Worm (Caenorhabditis elegans) whole organism, L1 larva: ENCODE measurements around the gene sel-11.
A peak's percentile ranks its signal among the peaks of the same experiment; 100 is the strongest.

ENCODE experiments used
- C04F5.9 ChIP-seq: sonication (generic microtip); optimal IDR thresholded peaks from 2 replicates; lab custom pipeline; 2016; ENCODE audit warnings: missing genetic modification characterization, missing compliant biosample characterization
- C34B4.2 ChIP-seq: sonication (generic microtip); optimal IDR thresholded peaks from 2 replicates; lab custom pipeline; 2017; ENCODE audit warnings: mild to moderate bottlenecking, missing genetic modification characterization, missing compliant biosample characterization
- F16B12.6 ChIP-seq: fragments of 150-350 bp; optimal IDR thresholded peaks from 2 replicates; lab custom pipeline; 2014; ENCODE audit warnings: missing biosample characterization, missing genetic modification characterization
- Y116A8C.19 ChIP-seq: sonication (generic microtip); optimal IDR thresholded peaks from 2 replicates; lab custom pipeline; 2016; ENCODE audit warnings: missing compliant biosample characterization, missing genetic modification characterization, borderline replicate concordance
- aly-2 ChIP-seq: fragments of 150-350 bp; optimal IDR thresholded peaks from 2 replicates; lab custom pipeline; 2014; ENCODE audit warnings: missing biosample characterization, missing genetic modification characterization
- blmp-1 ChIP-seq: fragments of 150-350 bp; optimal IDR thresholded peaks from 2 replicates; lab custom pipeline; 2014; ENCODE audit warnings: missing biosample characterization, missing genetic modification characterization
- ceh-63 ChIP-seq: fragments of 200-800 bp; sonication (Bioruptor generic); optimal IDR thresholded peaks from 2 replicates; lab custom pipeline; 2018; ENCODE audit warnings: mild to moderate bottlenecking, missing genetic modification characterization, missing compliant biosample characterization
- ceh-82 ChIP-seq, 3 experiments: fragments of 150-350 bp in 1 of 3; sonication (generic microtip) in 2 of 3; optimal IDR thresholded peaks; 2 replicates each; lab custom pipeline; 2014 to 2017; ENCODE audit warnings: missing biosample characterization in 3 of 3, missing genetic modification characterization in 3 of 3
- ceh-90 ChIP-seq: sonication (generic microtip); optimal IDR thresholded peaks from 2 replicates; lab custom pipeline; 2016; ENCODE audit warnings: missing genetic modification characterization, missing compliant biosample characterization
- ces-1 ChIP-seq: fragments of 150-350 bp; optimal IDR thresholded peaks from 2 replicates; lab custom pipeline; 2014; ENCODE audit warnings: missing biosample characterization, missing genetic modification reagents, missing genetic modification characterization
- dpl-1 ChIP-seq, 3 experiments: fragments of 150-350 bp in 2 of 3; sonication (generic microtip) in 1 of 3; optimal IDR thresholded peaks; 2 replicates each; lab custom pipeline; 2014 to 2017; ENCODE audit warnings: missing biosample characterization in 3 of 3, missing genetic modification characterization in 3 of 3, missing genetic modification reagents in 3 of 3
- efl-3 ChIP-seq: fragments of 200-800 bp; sonication (Bioruptor generic); optimal IDR thresholded peaks from 2 replicates; lab custom pipeline; 2018; ENCODE audit warnings: mild to moderate bottlenecking, missing genetic modification characterization, missing compliant biosample characterization
- egl-13 ChIP-seq: sonication (generic microtip); optimal IDR thresholded peaks from 2 replicates; lab custom pipeline; 2016; ENCODE audit warnings: missing genotype, missing genetic modification reagents, missing genetic modification characterization, missing compliant biosample characterization
- elt-3 ChIP-seq, 6 experiments: fragments of 150-350 bp in 1 of 6; sonication (generic microtip); optimal IDR thresholded peaks; 2 replicates each; lab custom pipeline; 2017 to 2018; ENCODE audit warnings: missing biosample characterization in 6 of 6, missing genetic modification characterization in 6 of 6, inconsistent platforms in 1 of 6
- fkh-8 ChIP-seq: sonication (generic microtip); optimal IDR thresholded peaks from 2 replicates; lab custom pipeline; 2016; ENCODE audit warnings: mild to moderate bottlenecking, missing genetic modification characterization, missing compliant biosample characterization
- fos-1 ChIP-seq: fragments of 150-350 bp; optimal IDR thresholded peaks from 2 replicates; lab custom pipeline; 2014; ENCODE audit warnings: missing biosample characterization, missing genetic modification characterization
- grh-1 ChIP-seq: fragments of 200-800 bp; sonication (Bioruptor generic); IDR thresholded peaks from 2 replicates; pipeline ENCODE4 v1.3.6; 2022; ENCODE audit warnings: missing genetic modification reagents, missing genetic modification characterization, missing compliant biosample characterization
- hlh-4 ChIP-seq: sonication (generic microtip); optimal IDR thresholded peaks from 2 replicates; lab custom pipeline; 2016; ENCODE audit warnings: mild to moderate bottlenecking, missing genetic modification characterization, missing compliant biosample characterization
- irx-1 ChIP-seq: sonication (generic microtip); optimal IDR thresholded peaks from 2 replicates; lab custom pipeline; 2016; ENCODE audit warnings: missing genetic modification characterization, missing compliant biosample characterization
- jun-1 ChIP-seq: fragments of 150-350 bp; optimal IDR thresholded peaks from 2 replicates; lab custom pipeline; 2014; ENCODE audit warnings: missing biosample characterization, missing genetic modification reagents, missing genetic modification characterization
- lin-14 ChIP-seq: fragments of 200-800 bp; sonication (Bioruptor generic); optimal IDR thresholded peaks from 2 replicates; lab custom pipeline; 2018; ENCODE audit warnings: mild to moderate bottlenecking, missing genetic modification characterization, moderate library complexity, missing compliant biosample characterization
- lin-15B ChIP-seq: fragments of 150-350 bp; sonication (generic microtip); optimal IDR thresholded peaks from 3 replicates; lab custom pipeline; 2014; ENCODE audit warnings: missing biosample characterization, missing genetic modification characterization
- lin-35 ChIP-seq, 2 experiments: fragments of 150-350 bp; optimal IDR thresholded peaks; 2 replicates each; lab custom pipeline; 2014; ENCODE audit warnings: missing biosample characterization in 2 of 2, missing genetic modification characterization in 2 of 2, missing genetic modification reagents in 2 of 2
- lin-39 ChIP-seq: fragments of 150-350 bp; optimal IDR thresholded peaks from 2 replicates; lab custom pipeline; 2014; ENCODE audit warnings: missing biosample characterization, missing genetic modification reagents, missing genetic modification characterization
- lsy-2 ChIP-seq, 2 experiments: fragments of 150-350 bp; optimal IDR thresholded peaks; 2 replicates each; lab custom pipeline; 2014; ENCODE audit warnings: missing biosample characterization in 2 of 2, missing genetic modification characterization in 2 of 2
- mab-9 ChIP-seq: fragments of 200-800 bp; sonication (Bioruptor generic); IDR thresholded peaks from 2 replicates; pipeline ENCODE4 v1.3.6; 2022; ENCODE audit warnings: missing genetic modification reagents, missing genetic modification characterization, missing compliant biosample characterization
- mdl-1 ChIP-seq, 2 experiments: fragments of 150-350 bp; optimal IDR thresholded peaks; 2 replicates each; lab custom pipeline; 2014 to 2017; ENCODE audit warnings: missing biosample characterization in 2 of 2, missing genetic modification characterization in 2 of 2, inconsistent platforms in 1 of 2
- mef-2 ChIP-seq: fragments of 150-350 bp; optimal IDR thresholded peaks from 2 replicates; lab custom pipeline; 2014; ENCODE audit warnings: missing biosample characterization, missing genetic modification characterization
- mep-1 ChIP-seq: fragments of 150-350 bp; optimal IDR thresholded peaks from 2 replicates; lab custom pipeline; 2014; ENCODE audit warnings: missing biosample characterization, missing genetic modification characterization
- nhr-19 ChIP-seq: fragments of 200-800 bp; sonication (Bioruptor generic); conservative IDR thresholded peaks from 2 replicates; pipeline ENCODE4 v1.3.6; 2022; ENCODE audit warnings: missing genetic modification characterization, missing compliant biosample characterization
- nhr-20 ChIP-seq: sonication (generic microtip); optimal IDR thresholded peaks from 2 replicates; lab custom pipeline; 2016; ENCODE audit warnings: mild to moderate bottlenecking, missing genetic modification characterization, missing compliant biosample characterization
- nhr-71 ChIP-seq: sonication (generic microtip); optimal IDR thresholded peaks from 2 replicates; lab custom pipeline; 2016; ENCODE audit warnings: mild to moderate bottlenecking, missing genetic modification characterization, moderate library complexity, missing compliant biosample characterization
- nhr-85 ChIP-seq: sonication (generic microtip); peaks from one replicate; lab custom pipeline; 2016; ENCODE audit warnings: missing genetic modification characterization, inconsistent platforms, missing compliant biosample characterization
- pag-3 ChIP-seq: sonication (generic microtip); optimal IDR thresholded peaks from 2 replicates; lab custom pipeline; 2017; ENCODE audit warnings: missing genetic modification characterization, mild to moderate bottlenecking, missing compliant biosample characterization, antibody characterized with exemption, borderline replicate concordance; ENCODE audit not compliant: insufficient read depth
- rnt-1 ChIP-seq: sonication (generic microtip); optimal IDR thresholded peaks from 2 replicates; lab custom pipeline; 2016; ENCODE audit warnings: mild to moderate bottlenecking, missing genetic modification characterization, moderate library complexity, missing compliant biosample characterization
- skn-1 ChIP-seq: fragments of 150-350 bp; optimal IDR thresholded peaks from 2 replicates; lab custom pipeline; 2014; ENCODE audit warnings: missing biosample characterization, missing genetic modification characterization
- snpc-4 ChIP-seq: fragments of 150-350 bp; optimal IDR thresholded peaks from 2 replicates; lab custom pipeline; 2014; ENCODE audit warnings: missing biosample characterization, missing genetic modification characterization
- snu-23 ChIP-seq: sonication (generic microtip); optimal IDR thresholded peaks from 2 replicates; lab custom pipeline; 2016; ENCODE audit warnings: missing genetic modification characterization, missing compliant biosample characterization
- sox-4 ChIP-seq: sonication (generic microtip); optimal IDR thresholded peaks from 2 replicates; lab custom pipeline; 2016; ENCODE audit warnings: missing genetic modification characterization, missing compliant biosample characterization
- tlp-1 ChIP-seq: fragments of 150-350 bp; optimal IDR thresholded peaks from 2 replicates; lab custom pipeline; 2014; ENCODE audit warnings: missing biosample characterization, missing genetic modification characterization
- unc-130 ChIP-seq: fragments of 150-350 bp; optimal IDR thresholded peaks from 2 replicates; lab custom pipeline; 2017; ENCODE audit warnings: missing biosample characterization, missing genetic modification characterization, inconsistent platforms
- unc-30 ChIP-seq: sonication (generic microtip); optimal IDR thresholded peaks from 2 replicates; lab custom pipeline; 2017; ENCODE audit warnings: missing biosample characterization, missing genetic modification characterization
- unc-86 ChIP-seq: sonication (generic microtip); optimal IDR thresholded peaks from 2 replicates; lab custom pipeline; 2016; ENCODE audit warnings: missing genetic modification characterization, missing compliant biosample characterization
- vab-15 ChIP-seq: sonication (generic microtip); optimal IDR thresholded peaks from 2 replicates; lab custom pipeline; 2017; ENCODE audit warnings: missing genotype, mild to moderate bottlenecking, missing genetic modification characterization, missing compliant biosample characterization
- xbp-1 ChIP-seq: sonication (generic microtip); optimal IDR thresholded peaks from 2 replicates; lab custom pipeline; 2016; ENCODE audit warnings: missing genetic modification characterization, missing compliant biosample characterization

The sel-11 gene

ce11 chrV:11777846-11778245 is 10.7 kb downstream of the sel-11 start:
- peak in 1 of 2 experiments; percentile 26 for TF ChIP-seq mdl-1 (tag; optimal IDR thresholded peaks at IDR 0.05; lab: Kevin White, UChicago)
- TF ChIP-seq C04F5.9 (tag; lab: Kevin White, UChicago) = no peak
- TF ChIP-seq tlp-1 = no peak
- peak; percentile 20 for TF ChIP-seq mep-1 (tag; lab: Kevin White, UChicago)
- TF ChIP-seq hlh-4 = no peak
- no peak for TF ChIP-seq grh-1 (GFP tag; lab: Robert Waterston, UW)
- peak; percentile 69 for TF ChIP-seq blmp-1 (tag; lab: Kevin White, UChicago)
- peak; percentile 45 for TF ChIP-seq snu-23
- TF ChIP-seq unc-130 (tag; lab: Kevin White, UChicago) = no peak
- TF ChIP-seq lin-39 (tag; lab: Kevin White, UChicago) = no peak
- peak; percentile 81 for TF ChIP-seq lin-14
- TF ChIP-seq C34B4.2 (tag; lab: Kevin White, UChicago) = no peak
- TF ChIP-seq lsy-2 (tag; optimal IDR thresholded peaks at IDR 0.05; lab: Kevin White, UChicago) = peak in 1 of 2 experiments; percentile 37
- peak; percentile 48 for TF ChIP-seq nhr-71 (tag; lab: Kevin White, UChicago)
- no peak for TF ChIP-seq fkh-8 (tag; lab: Kevin White, UChicago)
- TF ChIP-seq F16B12.6 = no peak
- TF ChIP-seq mef-2 (tag; lab: Kevin White, UChicago) = no peak
- TF ChIP-seq unc-86 (tag; lab: Kevin White, UChicago) = no peak
- peak; percentile 92 for TF ChIP-seq pag-3
- no peak for TF ChIP-seq lin-15B (tag; lab: Kevin White, UChicago)
- no peak for TF ChIP-seq vab-15
- TF ChIP-seq jun-1 = no peak
- 0 out of 2 replicates have a peak, but pooled peaks have one; percentile 12 for TF ChIP-seq nhr-19 (GFP tag; lab: Robert Waterston, UW)
- TF ChIP-seq aly-2 = no peak
- no peak for TF ChIP-seq skn-1 (tag; lab: Kevin White, UChicago)
- no peak for TF ChIP-seq ceh-90 (tag; lab: Kevin White, UChicago)
- no peak for TF ChIP-seq unc-30 (tag; lab: Kevin White, UChicago)
- peak in 1 of 2 experiments; percentile 18 for TF ChIP-seq lin-35 (GFP tag; optimal IDR thresholded peaks at IDR 0.05; lab: Kevin White, UChicago)
- TF ChIP-seq mab-9 = no peak
- TF ChIP-seq rnt-1 (tag; lab: Kevin White, UChicago) = no peak
- TF ChIP-seq ces-1 = no peak
- no peak for TF ChIP-seq irx-1 (tag; lab: Kevin White, UChicago)
- TF ChIP-seq ceh-82 (tag; optimal IDR thresholded peaks at IDR 0.05; lab: Kevin White, UChicago) = no peak
- TF ChIP-seq nhr-85 (tag; lab: Kevin White, UChicago) = peak; percentile 77
- no peak for TF ChIP-seq snpc-4 (tag; lab: Kevin White, UChicago)
- TF ChIP-seq fos-1 (tag; lab: Kevin White, UChicago) = no peak
- no peak for TF ChIP-seq dpl-1 (GFP tag; optimal IDR thresholded peaks at IDR 0.05; lab: Kevin White, UChicago)
- no peak for TF ChIP-seq egl-13 (tag; lab: Kevin White, UChicago)
- TF ChIP-seq efl-3 (GFP tag; lab: Kevin White, UChicago) = no peak
- no peak for TF ChIP-seq Y116A8C.19
- TF ChIP-seq sox-4 (tag; lab: Kevin White, UChicago) = no peak
- no peak for TF ChIP-seq xbp-1 (tag; lab: Kevin White, UChicago)
- peak; percentile 54 for TF ChIP-seq nhr-20
- no peak for TF ChIP-seq ceh-63 (GFP tag; lab: Kevin White, UChicago)
- peak in 5 of 6 experiments; percentile 5 to 57 (median 11) for TF ChIP-seq elt-3 (tag; optimal IDR thresholded peaks at IDR 0.05; lab: Kevin White, UChicago)
- TF ChIP-seq, all 84 proteins: peak for 13
